Fruit fly (Drosophila melanogaster) whole organism, embryonic: ENCODE results near the gene trus.
A peak's percentile ranks its signal among the peaks of the same experiment; 100 is the strongest.

Experiments used
- CG10462 ChIP-seq: fragments of 200-800 bp; sonication (Bioruptor generic); optimal IDR thresholded peaks from 2 replicates; lab custom pipeline; 2016; ENCODE audit warnings: missing biosample characterization, missing genetic modification characterization
- CG11247 ChIP-seq: fragments of 200-800 bp; sonication (Bioruptor generic); IDR thresholded peaks from 2 replicates; pipeline ENCODE4 v1.3.6; 2022; ENCODE audit warnings: missing biosample characterization, missing genetic modification characterization
- CG12155 ChIP-seq: fragments of 200-800 bp; sonication (Bioruptor generic); optimal IDR thresholded peaks from 3 replicates; lab custom pipeline; 2016; ENCODE audit warnings: missing biosample characterization, missing genetic modification characterization
- CG12744 ChIP-seq: fragments of 200-800 bp; sonication (Bioruptor generic); optimal IDR thresholded peaks from 2 replicates; lab custom pipeline; 2016; ENCODE audit warnings: missing biosample characterization, missing genetic modification characterization
- CG14667 ChIP-seq: fragments of 200-800 bp; sonication (Bioruptor generic); IDR thresholded peaks from 2 replicates; pipeline ENCODE4 v1.3.6; 2022; ENCODE audit warnings: missing biosample characterization, missing genetic modification characterization
- CG18476 ChIP-seq: fragments of 200-800 bp; sonication (Bioruptor generic); optimal IDR thresholded peaks from 2 replicates; lab custom pipeline; 2016; ENCODE audit warnings: missing biosample characterization, mild to moderate bottlenecking, missing genetic modification characterization
- CG18619 ChIP-seq: fragments of 200-800 bp; sonication (Bioruptor generic); optimal IDR thresholded peaks from 3 replicates; lab custom pipeline; 2017; ENCODE audit warnings: missing biosample characterization, mild to moderate bottlenecking, missing genetic modification characterization
- CG2129 ChIP-seq: fragments of 200-800 bp; sonication (Bioruptor generic); IDR thresholded peaks from 2 replicates; pipeline ENCODE4 v1.3.6; 2022; ENCODE audit warnings: missing biosample characterization, missing genetic modification characterization; ENCODE audit not compliant: partially characterized antibody
- CG31388 ChIP-seq: fragments of 200-800 bp; sonication (Bioruptor generic); optimal IDR thresholded peaks from 2 replicates; lab custom pipeline; 2016; ENCODE audit warnings: missing biosample characterization, missing genetic modification characterization
- CG32532 ChIP-seq: fragments of 200-800 bp; sonication (Bioruptor generic); IDR thresholded peaks from 2 replicates; pipeline ENCODE4 v1.3.6; 2022; ENCODE audit warnings: missing biosample characterization, missing genetic modification characterization
- CG33213 ChIP-seq: fragments of 200-800 bp; sonication (Bioruptor generic); optimal IDR thresholded peaks from 3 replicates; lab custom pipeline; 2016; ENCODE audit warnings: missing biosample characterization, missing genetic modification characterization
- CG4707 ChIP-seq: fragments of 200-800 bp; sonication (Bioruptor generic); optimal IDR thresholded peaks from 2 replicates; lab custom pipeline; 2018; ENCODE audit warnings: missing biosample characterization, mild to moderate bottlenecking, missing genetic modification characterization, moderate library complexity
- CG6683 ChIP-seq: fragments of 200-800 bp; sonication (Bioruptor generic); optimal IDR thresholded peaks from 2 replicates; lab custom pipeline; 2017; ENCODE audit warnings: missing biosample characterization, mild to moderate bottlenecking, missing genetic modification characterization, missing genetic modification reagents
- CG6791 ChIP-seq: fragments of 200-800 bp; sonication (Bioruptor generic); IDR thresholded peaks from 3 replicates; pipeline ENCODE4 v1.3.6; 2022; ENCODE audit warnings: missing biosample characterization, missing genetic modification characterization; ENCODE audit not compliant: partially characterized antibody
- CG6813 ChIP-seq: fragments of 200-800 bp; sonication (Bioruptor generic); optimal IDR thresholded peaks from 2 replicates; lab custom pipeline; 2017; ENCODE audit warnings: missing biosample characterization, missing genetic modification characterization, mild to moderate bottlenecking, moderate library complexity, missing genetic modification reagents
- CG8290 ChIP-seq, 3 experiments: fragments of 200-800 bp; sonication (Bioruptor generic); optimal IDR thresholded peaks; 2 replicates each; lab custom pipeline; 2016 to 2019; ENCODE audit warnings: missing biosample characterization in 3 of 3, missing genetic modification characterization in 3 of 3, mild to moderate bottlenecking in 2 of 3, moderate library complexity in 1 of 3
- CG8388 ChIP-seq: fragments of 200-800 bp; sonication (Bioruptor generic); optimal IDR thresholded peaks from 2 replicates; lab custom pipeline; 2019; ENCODE audit warnings: missing biosample characterization, mild to moderate bottlenecking, missing genetic modification characterization, moderate library complexity
- CG9876 ChIP-seq: fragments of 200-800 bp; sonication (Bioruptor generic); optimal IDR thresholded peaks from 2 replicates; lab custom pipeline; 2016; ENCODE audit warnings: missing biosample characterization, missing genetic modification characterization
- CkIIα-i1 ChIP-seq: fragments of 200-800 bp; sonication (Bioruptor generic); IDR thresholded peaks from 2 replicates; pipeline ENCODE4 v1.3.6; 2022; ENCODE audit warnings: missing biosample characterization, missing genetic modification characterization
- CoRest ChIP-seq: fragments of 200-800 bp; sonication (Bioruptor generic); optimal IDR thresholded peaks from 3 replicates; lab custom pipeline; 2018; ENCODE audit warnings: missing biosample characterization, mild to moderate bottlenecking, missing genetic modification characterization, moderate library complexity
- Deaf1 ChIP-seq: fragments of 200-800 bp; optimal IDR thresholded peaks from 3 replicates; lab custom pipeline; 2019; ENCODE audit warnings: missing biosample characterization, mild to moderate bottlenecking, missing genetic modification characterization, moderate library complexity
- Dref ChIP-seq: fragments of 200-800 bp; sonication (Bioruptor generic); IDR thresholded peaks from 2 replicates; pipeline ENCODE4 v1.3.6; 2022; ENCODE audit warnings: missing biosample characterization, missing genetic modification characterization
- Fer3 ChIP-seq: fragments of 200-800 bp; sonication (Bioruptor generic); optimal IDR thresholded peaks from 2 replicates; lab custom pipeline; 2018; ENCODE audit warnings: missing biosample characterization, mild to moderate bottlenecking, missing genetic modification characterization, moderate library complexity
- HLHmδ ChIP-seq: fragments of 200-800 bp; sonication (Bioruptor generic); optimal IDR thresholded peaks from 2 replicates; lab custom pipeline; 2018; ENCODE audit warnings: missing biosample characterization, mild to moderate bottlenecking, missing genetic modification characterization, moderate library complexity
- HmgD ChIP-seq: fragments of 200-800 bp; sonication (Bioruptor generic); optimal IDR thresholded peaks from 3 replicates; lab custom pipeline; 2016; ENCODE audit warnings: missing biosample characterization, missing genetic modification characterization
- Hr78 ChIP-seq, 2 experiments: fragments of 200-800 bp in 1 of 2; fragments of >200 bp in 1 of 2; sonication (Bioruptor generic) in 1 of 2; optimal IDR thresholded peaks; 2 replicates each; lab custom pipeline; 2017 to 2019; ENCODE audit warnings: missing biosample characterization in 2 of 2, missing genetic modification characterization in 2 of 2, mild to moderate bottlenecking in 1 of 2, moderate library complexity in 1 of 2
- Lhr ChIP-seq: fragments of 200-800 bp; sonication (Bioruptor generic); optimal IDR thresholded peaks from 3 replicates; lab custom pipeline; 2017; ENCODE audit warnings: mild to moderate bottlenecking, missing biosample characterization, missing genetic modification reagents, missing genetic modification characterization
- Lim3 ChIP-seq: fragments of 200-800 bp; sonication (Bioruptor generic); IDR thresholded peaks from 2 replicates; pipeline ENCODE4 v1.3.6; 2022; ENCODE audit warnings: missing biosample characterization, missing genetic modification characterization
- Lpt ChIP-seq: fragments of >200 bp; optimal IDR thresholded peaks from 2 replicates; lab custom pipeline; 2018; ENCODE audit warnings: missing biosample characterization, missing genetic modification characterization
- Meics ChIP-seq: fragments of 200-800 bp; sonication (Bioruptor generic); optimal IDR thresholded peaks from 2 replicates; lab custom pipeline; 2017; ENCODE audit warnings: missing biosample characterization, mild to moderate bottlenecking, missing genetic modification characterization
- NK7.1 ChIP-seq: fragments of 200-800 bp; sonication (Bioruptor generic); optimal IDR thresholded peaks from 3 replicates; lab custom pipeline; 2016; ENCODE audit warnings: missing biosample characterization, missing genetic modification characterization
- Poxn ChIP-seq: fragments of 200-800 bp; sonication (Bioruptor generic); IDR thresholded peaks from 2 replicates; pipeline ENCODE4 v1.3.6; 2022; ENCODE audit warnings: missing biosample characterization, missing genetic modification characterization
- Ptx1 ChIP-seq: fragments of 200-800 bp; sonication (Bioruptor generic); IDR thresholded peaks from 2 replicates; pipeline ENCODE4 v1.3.6; 2022; ENCODE audit warnings: missing biosample characterization, missing genetic modification characterization
- Side ChIP-seq: fragments of 200-800 bp; sonication (Bioruptor generic); optimal IDR thresholded peaks from 2 replicates; lab custom pipeline; 2016; ENCODE audit warnings: missing biosample characterization, missing genetic modification characterization
- Tbp ChIP-seq: fragments of >200 bp; optimal IDR thresholded peaks from 2 replicates; lab custom pipeline; 2018; ENCODE audit warnings: missing biosample characterization, missing genetic modification characterization
- aop ChIP-seq: fragments of 200-800 bp; sonication (Bioruptor generic); IDR thresholded peaks from 2 replicates; pipeline ENCODE4 v1.3.6; 2022; ENCODE audit warnings: missing biosample characterization, missing genetic modification characterization
- dan ChIP-seq: fragments of 200-800 bp; sonication (Bioruptor generic); IDR thresholded peaks from 2 replicates; pipeline ENCODE4 v1.3.6; 2022; ENCODE audit warnings: missing biosample characterization, missing genetic modification characterization
- danr ChIP-seq: fragments of 200-800 bp; sonication (Bioruptor generic); IDR thresholded peaks from 2 replicates; pipeline ENCODE4 v1.3.6; 2022; ENCODE audit warnings: missing biosample characterization, missing genetic modification characterization
- dmrt11E ChIP-seq: fragments of 200-800 bp; sonication (Bioruptor generic); optimal IDR thresholded peaks from 3 replicates; lab custom pipeline; 2018; ENCODE audit warnings: missing biosample characterization, mild to moderate bottlenecking, missing genetic modification characterization, moderate library complexity
- fd102C ChIP-seq: fragments of 200-800 bp; sonication (Bioruptor generic); optimal IDR thresholded peaks from 2 replicates; lab custom pipeline; 2018; ENCODE audit warnings: missing biosample characterization, mild to moderate bottlenecking, missing genetic modification characterization, moderate library complexity
- gce ChIP-seq: fragments of 200-800 bp; sonication (Bioruptor generic); IDR thresholded peaks from 3 replicates; pipeline ENCODE4 v1.3.6; 2022; ENCODE audit warnings: missing biosample characterization, missing genetic modification characterization
- gsb-n ChIP-seq: fragments of 200-800 bp; sonication (Bioruptor generic); optimal IDR thresholded peaks from 3 replicates; lab custom pipeline; 2018; ENCODE audit warnings: missing biosample characterization, mild to moderate bottlenecking, missing genetic modification characterization
- lmd ChIP-seq: fragments of 200-800 bp; sonication (Bioruptor generic); IDR thresholded peaks from 2 replicates; pipeline ENCODE4 v1.3.6; 2022; ENCODE audit warnings: missing biosample characterization, missing genetic modification characterization
- maf-S ChIP-seq: fragments of 200-800 bp; sonication (Bioruptor generic); optimal IDR thresholded peaks from 2 replicates; lab custom pipeline; 2016; ENCODE audit warnings: missing biosample characterization, missing genetic modification characterization
- nerfin-1 ChIP-seq: fragments of 200-800 bp; sonication (Bioruptor generic); optimal IDR thresholded peaks from 3 replicates; lab custom pipeline; 2019; ENCODE audit warnings: missing biosample characterization, mild to moderate bottlenecking, missing genetic modification characterization, moderate library complexity
- phol ChIP-seq: fragments of 200-800 bp; sonication (Bioruptor generic); optimal IDR thresholded peaks from 3 replicates; lab custom pipeline; 2018; ENCODE audit warnings: missing biosample characterization, mild to moderate bottlenecking, missing genetic modification characterization, moderate library complexity
- shn ChIP-seq: fragments of 200-800 bp; sonication (Bioruptor generic); optimal IDR thresholded peaks from 3 replicates; lab custom pipeline; 2016; ENCODE audit warnings: missing biosample characterization, missing genetic modification characterization
- sima ChIP-seq: fragments of 200-800 bp; sonication (Bioruptor generic); optimal IDR thresholded peaks from 2 replicates; lab custom pipeline; 2016; ENCODE audit warnings: missing biosample characterization, missing genetic modification characterization
- stwl ChIP-seq: fragments of 200-800 bp; sonication (Bioruptor generic); optimal IDR thresholded peaks from 3 replicates; lab custom pipeline; 2018; ENCODE audit warnings: missing biosample characterization, mild to moderate bottlenecking, missing genetic modification characterization, moderate library complexity
- trem ChIP-seq: fragments of 200-800 bp; optimal IDR thresholded peaks from 3 replicates; lab custom pipeline; 2019; ENCODE audit warnings: missing biosample characterization, mild to moderate bottlenecking, missing genetic modification characterization, moderate library complexity
- zf30C ChIP-seq: fragments of 200-800 bp; sonication (Bioruptor generic); optimal IDR thresholded peaks from 3 replicates; lab custom pipeline; 2018; ENCODE audit warnings: missing biosample characterization, mild to moderate bottlenecking, missing genetic modification characterization

The trus gene

DNA sequence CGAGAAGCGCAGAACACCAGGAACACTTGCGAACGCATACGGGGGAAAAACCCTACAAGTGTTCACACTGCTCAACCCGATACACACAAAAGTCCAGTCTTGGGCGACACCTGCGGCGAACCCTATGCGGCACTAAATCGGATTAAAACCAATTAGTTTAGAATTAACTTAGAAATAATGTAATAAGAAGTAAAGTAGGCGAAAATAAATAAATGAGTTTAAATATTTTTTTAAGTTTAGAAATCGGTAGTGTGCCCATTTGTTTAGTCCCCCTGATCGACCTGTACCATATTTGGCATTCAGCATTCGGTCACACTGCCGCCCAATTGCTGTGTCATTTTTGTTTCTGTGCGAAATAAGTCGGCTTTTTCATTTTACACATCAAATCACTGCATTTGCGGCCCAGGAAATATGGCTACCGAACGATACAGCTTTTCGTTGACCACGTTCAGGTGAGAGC is 25.3 kb upstream of the trus start, which contains the start of gene Prosalpha2 (continued):
- no peak for TF ChIP-seq gsb-n (tag; lab: Kevin White, UChicago)
- TF ChIP-seq CG8388 (GFP tag; lab: Kevin White, UChicago) = no peak
- no peak for TF ChIP-seq CG6683 (GFP tag; lab: Kevin White, UChicago)
- TF ChIP-seq NK7.1 (GFP tag; lab: Kevin White, UChicago) = no peak
- TF ChIP-seq CG31388 = no peak
- TF ChIP-seq CG10462 (GFP tag; lab: Kevin White, UChicago) = no peak
- no peak for TF ChIP-seq nerfin-1 (tag; lab: Kevin White, UChicago)
- no peak for TF ChIP-seq shn (GFP tag; lab: Kevin White, UChicago)
- no peak for TF ChIP-seq CG18476 (GFP tag; lab: Kevin White, UChicago)
- TF ChIP-seq CkIIα-i1 (GFP tag; lab: Robert Waterston, UW) = no peak
- no peak for TF ChIP-seq CG12744 (GFP tag; lab: Kevin White, UChicago)
- no peak for TF ChIP-seq CG9876 (GFP tag; lab: Kevin White, UChicago)
- peak; percentile 1 for TF ChIP-seq Fer3 (tag; lab: Kevin White, UChicago)
- TF ChIP-seq phol (tag; lab: Kevin White, UChicago) = peak; percentile 46
- TF ChIP-seq Deaf1 (tag; lab: Kevin White, UChicago) = no peak
- peak; percentile 21; the same call in 1 of the 2 replicates for TF ChIP-seq Ptx1 (GFP tag; lab: Robert Waterston, UW)
- TF ChIP-seq maf-S (GFP tag; lab: Kevin White, UChicago) = no peak
- peak; percentile 41 for TF ChIP-seq stwl (tag; lab: Kevin White, UChicago)
- peak; percentile 15; the same call in 1 of the 2 replicates for TF ChIP-seq lmd (GFP tag; lab: Robert Waterston, UW)
- no peak for TF ChIP-seq CG6791 (GFP tag; lab: Robert Waterston, UW)
- no peak for TF ChIP-seq HmgD (GFP tag; lab: Kevin White, UChicago)
- TF ChIP-seq zf30C = peak; percentile 19
- TF ChIP-seq Hr78 (GFP tag; optimal IDR thresholded peaks at IDR 0.05; lab: Kevin White, UChicago) = no peak
- peak; percentile 26 for TF ChIP-seq Lhr (GFP tag; lab: Kevin White, UChicago)
- TF ChIP-seq dan (GFP tag; lab: Robert Waterston, UW) = no peak
- no peak for TF ChIP-seq Tbp (GFP tag; lab: Kevin White, UChicago)
- no peak for TF ChIP-seq CG4707
- TF ChIP-seq CG14667 = no peak
- no peak for TF ChIP-seq aop (GFP tag; lab: Robert Waterston, UW)
- TF ChIP-seq dmrt11E (tag; lab: Kevin White, UChicago) = no peak
- TF ChIP-seq CG11247 (GFP tag; lab: Robert Waterston, UW) = no peak
- peak; percentile 5 for TF ChIP-seq CG33213
- TF ChIP-seq CG32532 (GFP tag; lab: Robert Waterston, UW) = peak; percentile 30; the same call in 1 of the 2 replicates
- no peak for TF ChIP-seq CG6813 (GFP tag; lab: Kevin White, UChicago)
- peak; percentile 9 for TF ChIP-seq CG8290 (GFP tag; optimal IDR thresholded peaks at IDR 0.05; lab: Kevin White, UChicago)
- TF ChIP-seq CG8290 (tag; optimal IDR thresholded peaks at IDR 0.05; lab: Kevin White, UChicago) = no peak
- no peak for TF ChIP-seq danr (GFP tag; lab: Robert Waterston, UW)
- TF ChIP-seq trem (tag; lab: Kevin White, UChicago) = peak; percentile 80
- TF ChIP-seq Meics (GFP tag; lab: Kevin White, UChicago) = no peak
- no peak for TF ChIP-seq HLHmδ
- TF ChIP-seq fd102C (GFP tag; lab: Kevin White, UChicago) = no peak
- TF ChIP-seq Lpt (GFP tag; lab: Kevin White, UChicago) = no peak
- peak; percentile 25; the same call in 1 of the 2 replicates for TF ChIP-seq Dref
- no peak for TF ChIP-seq Lim3 (GFP tag; lab: Robert Waterston, UW)
- TF ChIP-seq Poxn (GFP tag; lab: Robert Waterston, UW) = no peak
- TF ChIP-seq CG12155 = peak; percentile 14
- TF ChIP-seq gce = no peak
- TF ChIP-seq Side (GFP tag; lab: Kevin White, UChicago) = no peak
- no peak for TF ChIP-seq CG2129 (GFP tag; lab: Robert Waterston, UW)
- no peak for TF ChIP-seq CG18619 (GFP tag; lab: Kevin White, UChicago)
- no peak for TF ChIP-seq sima (GFP tag; lab: Kevin White, UChicago)
- peak; percentile 74 for TF ChIP-seq CoRest
